Worm (Caenorhabditis elegans): ENCODE results near the gene cnd-1.

The cnd-1 gene

ce11 chrIII:5199577-5199976 is 44.9 kb downstream of the cnd-1 start, which contains the start of gene emb-8:
Gene emb-8, minus strand, starts transcription at chrIII:5199677.
- no peak for TF ChIP-seq hlh-8 (tag; optimal IDR thresholded peaks at IDR 0.05)
- no peak for TF ChIP-seq elt-4 (tag; optimal IDR thresholded peaks at IDR 0.05)
- no peak for TF ChIP-seq ceh-9 (tag; optimal IDR thresholded peaks at IDR 0.05)
- TF ChIP-seq C08G9.2 (tag; optimal IDR thresholded peaks at IDR 0.05) = no peak
- no peak for TF ChIP-seq lim-6 (tag; optimal IDR thresholded peaks at IDR 0.05)
- TF ChIP-seq pqm-1 (tag; optimal IDR thresholded peaks at IDR 0.05) = no peak
- no peak for TF ChIP-seq ceh-34 (tag; optimal IDR thresholded peaks at IDR 0.05)
- no peak for TF ChIP-seq ztf-16 (tag; optimal IDR thresholded peaks at IDR 0.05)

- no peak for TF ChIP-seq pqm-1 (tag; optimal IDR thresholded peaks at IDR 0.05)
- TF ChIP-seq odd-2 (tag; optimal IDR thresholded peaks at IDR 0.05) = no peak
- no peak for TF ChIP-seq unc-86 (tag; optimal IDR thresholded peaks at IDR 0.05)
- no peak for TF ChIP-seq gmeb-2 (tag; optimal IDR thresholded peaks at IDR 0.05)
- TF ChIP-seq ceh-30 (tag; optimal IDR thresholded peaks at IDR 0.05) = no peak
- TF ChIP-seq hlh-8 (tag; optimal IDR thresholded peaks at IDR 0.05) = no peak
- TF ChIP-seq syd-9 (tag; optimal IDR thresholded peaks at IDR 0.05) = no peak
- TF ChIP-seq K09A11.1 (tag; optimal IDR thresholded peaks at IDR 0.05; ENCODE audit: insufficient read depth) = no peak
- TF ChIP-seq ceh-6 (GFP tag; optimal IDR thresholded peaks at IDR 0.05) = no peak
- TF ChIP-seq ceh-22 (tag; optimal IDR thresholded peaks at IDR 0.05) = no peak
- no peak for TF ChIP-seq pat-9 (tag; optimal IDR thresholded peaks at IDR 0.05)
- TF ChIP-seq sdc-2 (tag; optimal IDR thresholded peaks at IDR 0.05) = no peak
- no peak for TF ChIP-seq ceh-48 (tag; optimal IDR thresholded peaks at IDR 0.05)
Observed at ce11 chrIII:5196298-5197045, 48.0 kb downstream of the cnd-1 start.

ce11 chrIII:5195690-5196089 is 48.7 kb downstream of the cnd-1 start, which contains the start of gene moc-6:
Gene moc-6, plus strand, starts transcription at chrIII:5195990.
- TF ChIP-seq pax-1 (tag; optimal IDR thresholded peaks at IDR 0.05) (no peak), dmd-4 (tag; optimal IDR thresholded peaks at IDR 0.05; ENCODE audit: borderline replicate concordance) (no peak), ref-2 (tag; optimal IDR thresholded peaks at IDR 0.05) (no peak)

- no peak for TF ChIP-seq elt-2 (tag; optimal IDR thresholded peaks at IDR 0.05)
- no peak for TF ChIP-seq nhr-232 (tag; optimal IDR thresholded peaks at IDR 0.05)
- TF ChIP-seq hlh-30 (tag; optimal IDR thresholded peaks at IDR 0.05; ENCODE audit: insufficient read depth) = peak; percentile 18
- TF ChIP-seq nfya-1 (tag; optimal IDR thresholded peaks at IDR 0.05) = no peak
Observed at ce11 chrIII:5193266-5193665, 51.2 kb downstream of the cnd-1 start.

- TF ChIP-seq ceh-30 (tag; optimal IDR thresholded peaks at IDR 0.05) (no peak), unc-42 (tag; optimal IDR thresholded peaks at IDR 0.05) (peak; percentile 55)
Observed at ce11 chrIII:5190671-5191174, 53.7 kb downstream of the cnd-1 start, which contains the start of gene hira-1. Gene hira-1, plus strand, starts transcription at chrIII:5191124.

All from whole organism, late embryonic.